Fruit fly (Drosophila melanogaster): ENCODE data around the gene RpS5a.

RpS5a gene

dm6 chrX:17170484-17170944, 22.4 kb upstream of the RpS5a start:
- no peak for TF ChIP-seq br (GFP tag; optimal IDR thresholded peaks at IDR 0.05)
- TF ChIP-seq Rel (GFP tag; optimal IDR thresholded peaks at IDR 0.05), result no peak
- peak; percentile 37 for TF ChIP-seq Rel (tag; optimal IDR thresholded peaks at IDR 0.05)
- TF ChIP-seq CrebA (GFP tag; optimal IDR thresholded peaks at IDR 0.05; ENCODE audit: borderline replicate concordance), result peak; percentile 13
- peak; percentile 69 for TF ChIP-seq Vsx2 (GFP tag; optimal IDR thresholded peaks at IDR 0.05; ENCODE audit: partially characterized antibody)
- no peak for TF ChIP-seq Myc (optimal IDR thresholded peaks at IDR 0.05)
- peak; percentile 32 for TF ChIP-seq h (GFP tag; optimal IDR thresholded peaks at IDR 0.05)
- TF ChIP-seq Sp1 (GFP tag; optimal IDR thresholded peaks at IDR 0.05), result peak; percentile 72
- peak in 1 of 2 experiments; percentile 57 for TF ChIP-seq foxo (GFP tag; optimal IDR thresholded peaks at IDR 0.05)
- TF ChIP-seq dmrt93B (GFP tag; optimal IDR thresholded peaks at IDR 0.05), result peak; percentile 21
- TF ChIP-seq fru (GFP tag; optimal IDR thresholded peaks at IDR 0.05), result peak; percentile 31
- no peak for TF ChIP-seq ey (GFP tag; optimal IDR thresholded peaks at IDR 0.05)
- TF ChIP-seq HLH106 (tag; optimal IDR thresholded peaks at IDR 0.05), result peak; percentile 76
- peak; percentile 3 for TF ChIP-seq OdsH (GFP tag; optimal IDR thresholded peaks at IDR 0.05)
- TF ChIP-seq Mio (GFP tag; optimal IDR thresholded peaks at IDR 0.05), result no peak
- no peak for TF ChIP-seq Dfd (GFP tag; optimal IDR thresholded peaks at IDR 0.05)
- no peak for TF ChIP-seq lola (GFP tag; optimal IDR thresholded peaks at IDR 0.05)
- TF ChIP-seq GATAd (GFP tag; optimal IDR thresholded peaks at IDR 0.05), result no peak
- peak; percentile 33 for TF ChIP-seq rgr (GFP tag; optimal IDR thresholded peaks at IDR 0.05)
- TF ChIP-seq Jra (GFP tag; optimal IDR thresholded peaks at IDR 0.05), result no peak
- peak; percentile 88 for TF ChIP-seq Dif (GFP tag; optimal IDR thresholded peaks at IDR 0.05; ENCODE audit: partially characterized antibody)
- TF ChIP-seq sage (GFP tag; optimal IDR thresholded peaks at IDR 0.05), result no peak
- TF ChIP-seq dl (GFP tag; optimal IDR thresholded peaks at IDR 0.05; ENCODE audit: insufficient read depth in 1 of 2, partially characterized antibody in 2 of 2), result peak; percentile 75 to 87
- peak; percentile 31 for TF ChIP-seq CG9705 (GFP tag; optimal IDR thresholded peaks at IDR 0.05)
- peak; percentile 62 for TF ChIP-seq psq (GFP tag; optimal IDR thresholded peaks at IDR 0.05)
- no peak for TF ChIP-seq sv (GFP tag; optimal IDR thresholded peaks at IDR 0.05)
- TF ChIP-seq Hr83 (GFP tag; optimal IDR thresholded peaks at IDR 0.05; ENCODE audit: poor library complexity, severe bottlenecking), result no peak
- no peak for TF ChIP-seq pan (optimal IDR thresholded peaks at IDR 0.05)
- no peak for TF ChIP-seq N (GFP tag; optimal IDR thresholded peaks at IDR 0.05)
- TF ChIP-seq tai (GFP tag; optimal IDR thresholded peaks at IDR 0.05), result no peak

dm6 chrX:17167304-17167703, 19.2 kb upstream of the RpS5a start:
- no peak for TF ChIP-seq GATAd (GFP tag; optimal IDR thresholded peaks at IDR 0.05)
- no peak for TF ChIP-seq Dif (GFP tag; optimal IDR thresholded peaks at IDR 0.05; ENCODE audit: partially characterized antibody)
- TF ChIP-seq woc (GFP tag; optimal IDR thresholded peaks at IDR 0.05), result no peak
- no peak for TF ChIP-seq Jra (GFP tag; optimal IDR thresholded peaks at IDR 0.05)
- TF ChIP-seq fru (GFP tag; optimal IDR thresholded peaks at IDR 0.05), result no peak
- TF ChIP-seq brk (GFP tag; optimal IDR thresholded peaks at IDR 0.05), result no peak
- TF ChIP-seq jim (GFP tag; optimal IDR thresholded peaks at IDR 0.05), result no peak
- no peak for TF ChIP-seq sage (GFP tag; optimal IDR thresholded peaks at IDR 0.05)
- no peak for TF ChIP-seq psq (GFP tag; optimal IDR thresholded peaks at IDR 0.05)
- TF ChIP-seq dsf (GFP tag; optimal IDR thresholded peaks at IDR 0.05; ENCODE audit: borderline replicate concordance), result no peak
- no peak for TF ChIP-seq Hr83 (GFP tag; optimal IDR thresholded peaks at IDR 0.05; ENCODE audit: poor library complexity, severe bottlenecking)
- TF ChIP-seq ey (GFP tag; optimal IDR thresholded peaks at IDR 0.05), result no peak

- TF ChIP-seq Rel (GFP tag; optimal IDR thresholded peaks at IDR 0.05), result no peak
- peak; percentile 35 for TF ChIP-seq Rel (tag; optimal IDR thresholded peaks at IDR 0.05)
- TF ChIP-seq Vsx2 (GFP tag; optimal IDR thresholded peaks at IDR 0.05; ENCODE audit: partially characterized antibody), result no peak
Measured at dm6 chrX:17162446-17163013, 14.5 kb upstream of the RpS5a start.
